Fruit fly (Drosophila melanogaster): ENCODE data around the gene exex.

Gene exex

dm6 chr3L:7996364-7996763 lies 48.4 kb downstream of the exex start (continued):
- TF ChIP-seq CG10959 (GFP tag; IDR thresholded peaks at IDR 0.05) (no peak), CG15696 (tag; optimal IDR thresholded peaks at IDR 0.05) (peak; percentile 42), C15 (GFP tag; IDR thresholded peaks at IDR 0.05) (no peak), phol (tag; optimal IDR thresholded peaks at IDR 0.05) (no peak), mirr (GFP tag; optimal IDR thresholded peaks at IDR 0.05) (no peak), lbe (GFP tag; optimal IDR thresholded peaks at IDR 0.05) (no peak), nau (GFP tag; optimal IDR thresholded peaks at IDR 0.05) (peak; percentile 61), CG11696 (GFP tag; IDR thresholded peaks at IDR 0.05) (no peak), mam (GFP tag; optimal IDR thresholded peaks at IDR 0.05) (no peak), onecut (GFP tag; IDR thresholded peaks at IDR 0.05) (peak; percentile 10; the same call in 1 of the 2 replicates), Awh (GFP tag; IDR thresholded peaks at IDR 0.05) (peak; percentile 26; the same call in 1 of the 2 replicates), CG3407 (GFP tag; optimal IDR thresholded peaks at IDR 0.05) (peak; percentile 15), CG7839 (tag; optimal IDR thresholded peaks at IDR 0.05) (no peak), jigr1 (GFP tag; IDR thresholded peaks at IDR 0.05) (no peak), CG18262 (tag; optimal IDR thresholded peaks at IDR 0.05) (peak; percentile 7), CG2875 (GFP tag; optimal IDR thresholded peaks at IDR 0.05) (peak; percentile 36), B-H2 (GFP tag; optimal IDR thresholded peaks at IDR 0.05) (no peak), tgo (GFP tag; IDR thresholded peaks at IDR 0.05) (no peak), odd (GFP tag; optimal IDR thresholded peaks at IDR 0.05) (no peak), peb (GFP tag; IDR thresholded peaks at IDR 0.05) (no peak), CG7556 (GFP tag; optimal IDR thresholded peaks at IDR 0.05) (peak; percentile 8), Sox100B (GFP tag; optimal IDR thresholded peaks at IDR 0.05) (peak; percentile 10), Blimp-1 (GFP tag; optimal IDR thresholded peaks at IDR 0.05) (peak; percentile 19), CG15011 (GFP tag; optimal IDR thresholded peaks at IDR 0.05) (peak; percentile 13), wor (GFP tag; IDR thresholded peaks at IDR 0.05) (no peak), CTCF (GFP tag; optimal IDR thresholded peaks at IDR 0.05) (no peak), CG9727 (GFP tag; optimal IDR thresholded peaks at IDR 0.05) (peak; percentile 13), CG17359 (tag; optimal IDR thresholded peaks at IDR 0.05) (peak; percentile 41), CG11085 (GFP tag; IDR thresholded peaks at IDR 0.05) (no peak), trem (tag; optimal IDR thresholded peaks at IDR 0.05) (no peak), esg (GFP tag; conservative IDR thresholded peaks at IDR 0.05) (no peak), Hsf (GFP tag; optimal IDR thresholded peaks at IDR 0.05) (no peak), Deaf1 (tag; optimal IDR thresholded peaks at IDR 0.05) (no peak), ems (GFP tag; optimal IDR thresholded peaks at IDR 0.05) (no peak), CG12155 (GFP tag; optimal IDR thresholded peaks at IDR 0.05) (no peak), D (optimal IDR thresholded peaks at IDR 0.05) (no peak), D (GFP tag; optimal IDR thresholded peaks at IDR 0.05) (peak; percentile 15), Lim3 (GFP tag; IDR thresholded peaks at IDR 0.05) (no peak), zen2 (GFP tag; IDR thresholded peaks at IDR 0.05; ENCODE audit: partially characterized antibody) (no peak), CG6813 (GFP tag; optimal IDR thresholded peaks at IDR 0.05) (peak; percentile 36), CG8944 (GFP tag; optimal IDR thresholded peaks at IDR 0.05) (no peak), CG31365 (tag; optimal IDR thresholded peaks at IDR 0.05) (no peak), amos (GFP tag; IDR thresholded peaks at IDR 0.05; ENCODE audit: partially characterized antibody) (no peak), ssp (GFP tag; IDR thresholded peaks at IDR 0.05) (no peak), pita (GFP tag; optimal IDR thresholded peaks at IDR 0.05) (no peak), ash1 (GFP tag; optimal IDR thresholded peaks at IDR 0.05) (no peak)

All from whole organism, embryonic.